Worm (Caenorhabditis elegans) whole organism, late embryonic: ENCODE data around the gene F25E5.8.

Experiments used
- ceh-2 ChIP-seq: sonication (generic microtip); optimal IDR thresholded peaks from 2 replicates; lab custom pipeline; 2016; ENCODE audit warnings: missing genotype, missing genetic modification characterization, missing compliant biosample characterization
- ceh-24 ChIP-seq: sonication (generic microtip); optimal IDR thresholded peaks from 2 replicates; lab custom pipeline; 2016; ENCODE audit warnings: mild to moderate bottlenecking, missing genetic modification characterization, missing compliant biosample characterization
- ceh-6 ChIP-seq: fragments of 200-800 bp; sonication (Bioruptor generic); optimal IDR thresholded peaks from 2 replicates; lab custom pipeline; 2018; ENCODE audit warnings: mild to moderate bottlenecking, missing genetic modification characterization, missing compliant biosample characterization
- elt-2 ChIP-seq: sonication (generic microtip); optimal IDR thresholded peaks from 2 replicates; lab custom pipeline; 2016; ENCODE audit warnings: missing genetic modification reagents, missing genetic modification characterization, missing compliant biosample characterization
- hlh-13 ChIP-seq: fragments of 200-800 bp; sonication (Bioruptor generic); optimal IDR thresholded peaks from 2 replicates; lab custom pipeline; 2018; ENCODE audit warnings: mild to moderate bottlenecking, missing genetic modification characterization, missing compliant biosample characterization
- pha-4 ChIP-seq: fragments of 150-350 bp; optimal IDR thresholded peaks from 2 replicates; lab custom pipeline; 2018; ENCODE audit warnings: missing biosample characterization, missing genetic modification reagents, missing genetic modification characterization
- rnt-1 ChIP-seq: sonication (generic microtip); optimal IDR thresholded peaks from 2 replicates; lab custom pipeline; 2016; ENCODE audit warnings: missing genetic modification characterization, missing compliant biosample characterization
- sdc-2 ChIP-seq: sonication (generic microtip); optimal IDR thresholded peaks from 2 replicates; lab custom pipeline; 2016; ENCODE audit warnings: missing genotype, missing genetic modification characterization, missing compliant biosample characterization
- tbx-7 ChIP-seq: sonication (generic microtip); optimal IDR thresholded peaks from 2 replicates; lab custom pipeline; 2016; ENCODE audit warnings: missing genotype, missing genetic modification characterization, missing compliant biosample characterization
- unc-55 ChIP-seq: sonication (generic microtip); optimal IDR thresholded peaks from 2 replicates; lab custom pipeline; 2017; ENCODE audit warnings: missing biosample characterization, missing genetic modification reagents, missing genetic modification characterization
- ztf-16 ChIP-seq: sonication (generic microtip); optimal IDR thresholded peaks from 2 replicates; lab custom pipeline; 2017; ENCODE audit warnings: missing genetic modification characterization, missing compliant biosample characterization

The F25E5.8 gene

ce11 chrV:7478404-7478803 is 42.7 kb downstream of the F25E5.8 start, which contains the start of gene str-190:
TSS of gene str-190 (minus strand) at chrV:7478504.
- no peak for TF ChIP-seq ztf-16 (tag; lab: Kevin White, UChicago)
- TF ChIP-seq, all 69 proteins: peak for 0

ce11 chrV:7480949-7481348 is 45.2 kb downstream of the F25E5.8 start, which contains the start of gene C18B10.6:
TSS of gene C18B10.6 (minus strand) at chrV:7481049.
- no peak for TF ChIP-seq ceh-2 (tag; lab: Kevin White, UChicago)
- TF ChIP-seq elt-2 (tag; lab: Kevin White, UChicago) = no peak
- TF ChIP-seq rnt-1 (tag; lab: Kevin White, UChicago) = no peak
- TF ChIP-seq hlh-13 (GFP tag; lab: Kevin White, UChicago) = no peak
- no peak for TF ChIP-seq unc-55
- TF ChIP-seq ceh-6 (GFP tag; lab: Kevin White, UChicago) = no peak
- TF ChIP-seq ceh-24 = no peak
- TF ChIP-seq, all 69 proteins: peak for 0

ce11 chrV:7485000-7485399 is 49.3 kb downstream of the F25E5.8 start, which contains the start of gene srbc-8:
TSS of gene srbc-8 (minus strand) at chrV:7485100.
- TF ChIP-seq sdc-2 (tag; lab: Kevin White, UChicago) (no peak), elt-2 (tag; lab: Kevin White, UChicago) (no peak), pha-4 (no peak), tbx-7 (no peak)
- TF ChIP-seq, all 69 proteins: peak for 0
